Worm (Caenorhabditis elegans) whole organism, L4/young adult: ENCODE measurements around the gene smvt-1.

ENCODE experiments used
- W03F9.2 ChIP-seq: fragments of 150-350 bp; optimal IDR thresholded peaks from 2 replicates; lab custom pipeline; 2014; ENCODE audit warnings: missing biosample characterization, missing genetic modification characterization
- dao-5 ChIP-seq: sonication (generic microtip); optimal IDR thresholded peaks from 2 replicates; lab custom pipeline; 2016; ENCODE audit warnings: missing genotype, missing genetic modification characterization, moderate library complexity, missing compliant biosample characterization
- him-1 ChIP-seq: sonication (generic microtip); optimal IDR thresholded peaks from 2 replicates; lab custom pipeline; 2016; ENCODE audit warnings: missing genotype, missing genetic modification reagents, missing genetic modification characterization, missing compliant biosample characterization

DNA sequence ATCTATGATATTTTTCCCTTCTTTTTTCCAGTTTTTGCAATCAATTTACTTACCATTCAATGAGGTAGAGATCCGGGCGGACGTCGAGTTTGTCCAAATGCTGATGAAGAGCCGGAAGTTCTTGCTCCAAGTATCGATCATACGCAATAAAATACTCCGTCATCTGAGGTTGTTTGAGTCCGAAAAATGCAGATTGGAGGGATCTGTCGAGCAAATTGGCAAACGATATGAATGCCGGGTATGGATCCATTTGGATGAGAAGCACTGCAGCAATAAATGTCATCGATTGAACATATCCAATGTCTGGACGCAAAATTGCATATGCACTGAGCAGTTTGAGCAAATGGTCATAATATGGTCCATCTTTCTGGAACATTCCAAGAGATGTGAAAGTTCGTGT is 21.6 kb downstream of the smvt-1 start:
- no peak for TF ChIP-seq him-1 (tag; lab: Kevin White, UChicago)
- no peak for TF ChIP-seq dao-5 (tag; lab: Kevin White, UChicago)
- no peak for TF ChIP-seq W03F9.2 (tag; lab: Kevin White, UChicago)
